Worm (Caenorhabditis elegans) whole organism, L3 larva: ENCODE results near the gene F48G7.12.
A peak's percentile ranks its signal among the peaks of the same experiment; 100 is the strongest.

Experiments used
- R02D3.7 ChIP-seq: fragments of 150-350 bp; optimal IDR thresholded peaks from 2 replicates; lab custom pipeline; 2014; ENCODE audit warnings: missing biosample characterization, missing genetic modification characterization
- aly-2 ChIP-seq: fragments of 150-350 bp; optimal IDR thresholded peaks from 2 replicates; lab custom pipeline; 2014; ENCODE audit warnings: missing biosample characterization, missing genetic modification characterization
- ama-1 ChIP-seq: fragments of 150-350 bp; optimal IDR thresholded peaks from 2 replicates; lab custom pipeline; 2018
- egl-27 ChIP-seq: sonication (generic microtip); optimal IDR thresholded peaks from 4 replicates; lab custom pipeline; 2017; ENCODE audit warnings: missing biosample characterization, missing genetic modification reagents, missing genetic modification characterization
- eor-1 ChIP-seq, 2 experiments: fragments of 150-350 bp; optimal IDR thresholded peaks; 2 replicates each; lab custom pipeline; 2014 to 2018; ENCODE audit warnings: missing biosample characterization in 2 of 2, missing genetic modification characterization in 2 of 2
- fkh-2 ChIP-seq: fragments of 150-350 bp; optimal IDR thresholded peaks from 2 replicates; lab custom pipeline; 2014; ENCODE audit warnings: missing biosample characterization, missing genetic modification reagents, missing genetic modification characterization
- lin-15B ChIP-seq: fragments of 150-350 bp; optimal IDR thresholded peaks from 2 replicates; lab custom pipeline; 2014; ENCODE audit warnings: missing biosample characterization, missing genetic modification characterization
- mdl-1 ChIP-seq: fragments of 150-350 bp; optimal IDR thresholded peaks from 2 replicates; lab custom pipeline; 2014; ENCODE audit warnings: missing biosample characterization, missing genetic modification characterization
- pha-4 ChIP-seq: fragments of 150-350 bp; optimal IDR thresholded peaks from 2 replicates; lab custom pipeline; 2014; ENCODE audit warnings: missing biosample characterization, missing genetic modification reagents, missing genetic modification characterization
- unc-62 ChIP-seq: fragments of 150-350 bp; sonication (generic microtip); optimal IDR thresholded peaks from 4 replicates; lab custom pipeline; 2014; ENCODE audit warnings: missing biosample characterization, missing genetic modification reagents, missing genetic modification characterization
- ztf-4 ChIP-seq: fragments of 150-350 bp; optimal IDR thresholded peaks from 2 replicates; lab custom pipeline; 2014; ENCODE audit warnings: missing biosample characterization, missing genetic modification characterization

- TF ChIP-seq lin-15B (tag; lab: Kevin White, UChicago) (no peak), ztf-4 (tag; lab: Kevin White, UChicago) (no peak), R02D3.7 (no peak), aly-2 (no peak), fkh-2 (tag; lab: Kevin White, UChicago) (no peak), pha-4 (peak; percentile 52), ama-1 (lab: Kevin White, UChicago) (no peak), eor-1 (tag; optimal IDR thresholded peaks at IDR 0.05; lab: Kevin White, UChicago) (no peak), egl-27 (no peak), unc-62 (no peak), mdl-1 (tag; lab: Kevin White, UChicago) (no peak)
Measured at ce11 chrV:635630-636029, 10.4 kb downstream of the F48G7.12 start.
